Fruit fly (Drosophila melanogaster) S2 (cell line): ENCODE data around the gene Sbf.

Experiments used
- CG8478 ChIP-seq: fragments of >200 bp; optimal IDR thresholded peaks from 2 replicates; lab custom pipeline; 2018
- CTCF ChIP-seq, 2 experiments: fragments of >200 bp; optimal IDR thresholded peaks; 2 replicates each; lab custom pipeline; 2018

- TF ChIP-seq CG8478 (lab: Kevin White, UChicago), result no peak
- TF ChIP-seq CTCF (optimal IDR thresholded peaks at IDR 0.05; lab: Kevin White, UChicago), result no peak
Measured at dm6 chr3R:11770733-11771132, 26.0 kb downstream of the Sbf start.
